Fruit fly (Drosophila melanogaster) whole organism, pupa: ENCODE results near the gene CG43673.

ENCODE experiments used
- CG15710 ChIP-seq: fragments of 200-800 bp; sonication (Bioruptor generic); optimal IDR thresholded peaks from 2 replicates; lab custom pipeline; 2018; ENCODE audit warnings: missing biosample characterization, mild to moderate bottlenecking, missing genetic modification characterization, moderate library complexity
- CG17806 ChIP-seq: fragments of 200-800 bp; sonication (Bioruptor generic); optimal IDR thresholded peaks from 2 replicates; lab custom pipeline; 2018; ENCODE audit warnings: missing biosample characterization, mild to moderate bottlenecking, missing genetic modification characterization, moderate library complexity
- CG34367 ChIP-seq: fragments of 200-800 bp; sonication (Bioruptor generic); optimal IDR thresholded peaks from 2 replicates; lab custom pipeline; 2018; ENCODE audit warnings: missing biosample characterization, mild to moderate bottlenecking, missing genetic modification characterization
- CG4496 ChIP-seq: fragments of 200-800 bp; sonication (Bioruptor generic); IDR thresholded peaks from 3 replicates; pipeline ENCODE4 v1.3.6; 2022; ENCODE audit warnings: missing biosample characterization, missing genetic modification characterization
- CG8159 ChIP-seq: fragments of 200-800 bp; sonication (Bioruptor generic); optimal IDR thresholded peaks from 3 replicates; lab custom pipeline; 2018; ENCODE audit warnings: missing biosample characterization, mild to moderate bottlenecking, missing genetic modification characterization, moderate library complexity
- EcR ChIP-seq: fragments of 200-800 bp; sonication (Bioruptor generic); optimal IDR thresholded peaks from 3 replicates; lab custom pipeline; 2019; ENCODE audit warnings: missing biosample characterization, missing genetic modification characterization, mild to moderate bottlenecking, moderate library complexity, missing genetic modification reagents
- Ets98B ChIP-seq: fragments of 200-800 bp; sonication (Bioruptor generic); IDR thresholded peaks from 2 replicates; pipeline ENCODE4 v1.3.6; 2022; ENCODE audit warnings: missing biosample characterization, missing genetic modification characterization
- Pif1A ChIP-seq: fragments of 200-800 bp; sonication (Bioruptor generic); optimal IDR thresholded peaks from 3 replicates; lab custom pipeline; 2016; ENCODE audit warnings: missing biosample characterization, missing genetic modification characterization
- Pif1B ChIP-seq: fragments of 200-800 bp; sonication (Bioruptor generic); optimal IDR thresholded peaks from 3 replicates; lab custom pipeline; 2016; ENCODE audit warnings: missing biosample characterization, missing genetic modification characterization

- TF ChIP-seq CG4496 (GFP tag; lab: Robert Waterston, UW): no peak
- no peak for TF ChIP-seq Pif1A (GFP tag; lab: Kevin White, UChicago)
- no peak for TF ChIP-seq CG15710 (tag; lab: Kevin White, UChicago)
- no peak for TF ChIP-seq CG34367 (tag; lab: Kevin White, UChicago)
- no peak for TF ChIP-seq CG8159 (tag; lab: Kevin White, UChicago)
- TF ChIP-seq CG17806: no peak
- TF ChIP-seq Ets98B (GFP tag; lab: Robert Waterston, UW): no peak
- no peak for TF ChIP-seq EcR (GFP tag; lab: Kevin White, UChicago)
- TF ChIP-seq Pif1B (GFP tag; lab: Kevin White, UChicago): no peak
Observed at dm6 chrX:15816905-15817304, 38.0 kb downstream of the CG43673 start.
